Fruit fly (Drosophila melanogaster): ENCODE measurements around the gene CG13258.

DNA sequence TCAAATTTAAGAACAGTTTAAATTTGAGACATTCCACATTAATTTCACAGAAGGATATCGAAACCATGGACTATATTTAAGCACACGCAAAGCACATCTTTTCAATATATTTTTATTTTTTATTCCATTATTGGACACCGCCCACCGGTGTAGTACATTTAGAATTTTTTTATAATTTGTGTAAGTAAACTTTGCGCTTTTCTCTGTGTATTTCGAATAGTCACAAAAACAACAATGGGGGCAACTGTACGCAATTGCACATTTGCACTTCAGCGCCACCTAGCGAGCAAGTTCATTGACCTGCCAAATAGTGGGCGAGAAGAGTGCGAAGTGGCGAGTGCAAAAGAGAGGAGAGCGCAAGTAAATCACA, 17.0 kb downstream of the CG13258 start:
- TF ChIP-seq woc (GFP tag; optimal IDR thresholded peaks at IDR 0.05): no peak
- no peak for TF ChIP-seq Hr78 (GFP tag; optimal IDR thresholded peaks at IDR 0.05)
- TF ChIP-seq Myc (optimal IDR thresholded peaks at IDR 0.05): no peak
- TF ChIP-seq pan (optimal IDR thresholded peaks at IDR 0.05): no peak
- no peak for TF ChIP-seq jim (GFP tag; optimal IDR thresholded peaks at IDR 0.05)
- TF ChIP-seq rgr (GFP tag; optimal IDR thresholded peaks at IDR 0.05): no peak
- TF ChIP-seq GATAd (GFP tag; optimal IDR thresholded peaks at IDR 0.05): no peak
